Fruit fly (Drosophila melanogaster): ENCODE data around the gene MED7.

The MED7 gene

dm6 chr3R:10760966-10761855, at the start of gene MED7, which contains the start of gene Cap-H2 (continued):
- TF ChIP-seq CG6854 (GFP tag; optimal IDR thresholded peaks at IDR 0.05) (no peak), Ets21C (GFP tag; optimal IDR thresholded peaks at IDR 0.05) (peak; percentile 70), CG9139 (GFP tag; optimal IDR thresholded peaks at IDR 0.05) (no peak), Hr4 (GFP tag; optimal IDR thresholded peaks at IDR 0.05) (peak; percentile 78), Hr38 (GFP tag; optimal IDR thresholded peaks at IDR 0.05) (no peak), Sox14 (GFP tag; optimal IDR thresholded peaks at IDR 0.05) (peak; percentile 76), CG4318 (GFP tag; optimal IDR thresholded peaks at IDR 0.05) (no peak), Sox102F (GFP tag; optimal IDR thresholded peaks at IDR 0.05) (peak; percentile 66), Blimp-1 (GFP tag; optimal IDR thresholded peaks at IDR 0.05) (no peak), spab (GFP tag; optimal IDR thresholded peaks at IDR 0.05) (no peak)

- TF ChIP-seq CG34406 (GFP tag; optimal IDR thresholded peaks at IDR 0.05): no peak
- TF ChIP-seq vri (GFP tag; optimal IDR thresholded peaks at IDR 0.05): no peak
- TF ChIP-seq fd59A (GFP tag; optimal IDR thresholded peaks at IDR 0.05): no peak
- TF ChIP-seq Eip78C (GFP tag): no peak
- no peak for TF ChIP-seq eg (GFP tag; IDR thresholded peaks at IDR 0.05)
Observed at dm6 chr3R:10803855-10804254, 43.0 kb upstream of the MED7 start, which contains the start of gene CG14692. Gene CG14692 (minus strand): TSS chr3R:10803955.

dm6 chr3R:10792604-10793003, 31.8 kb upstream of the MED7 start, which contains the start of gene CG14687:
Gene CG14687 (plus strand): TSS chr3R:10792904.
- TF ChIP-seq Lpt (GFP tag; optimal IDR thresholded peaks at IDR 0.05) (no peak), ss (GFP tag; optimal IDR thresholded peaks at IDR 0.05) (no peak), CG1621 (tag; optimal IDR thresholded peaks at IDR 0.05) (no peak), CG4318 (GFP tag; optimal IDR thresholded peaks at IDR 0.05) (no peak), OdsH (GFP tag; optimal IDR thresholded peaks at IDR 0.05) (no peak), CG8119 (GFP tag; IDR thresholded peaks at IDR 0.05) (no peak), CG11762 (GFP tag; optimal IDR thresholded peaks at IDR 0.05; ENCODE audit: insufficient read depth) (no peak), esn (GFP tag; optimal IDR thresholded peaks at IDR 0.05) (no peak), CG15336 (GFP tag; IDR thresholded peaks at IDR 0.05) (no peak), CG6276 (GFP tag; optimal IDR thresholded peaks at IDR 0.05) (no peak), CG3919 (GFP tag; optimal IDR thresholded peaks at IDR 0.05) (no peak), dsx (GFP tag; optimal IDR thresholded peaks at IDR 0.05; ENCODE audit: poor library complexity, severe bottlenecking) (no peak), CG31627 (GFP tag; optimal IDR thresholded peaks at IDR 0.05) (no peak), CG9139 (GFP tag; optimal IDR thresholded peaks at IDR 0.05) (no peak), eg (GFP tag; IDR thresholded peaks at IDR 0.05) (no peak)

- TF ChIP-seq esn (GFP tag; optimal IDR thresholded peaks at IDR 0.05): peak; percentile 58
- TF ChIP-seq CG3032 (tag; optimal IDR thresholded peaks at IDR 0.05): peak; percentile 48
- no peak for TF ChIP-seq dsx (GFP tag; optimal IDR thresholded peaks at IDR 0.05; ENCODE audit: poor library complexity, severe bottlenecking)
- TF ChIP-seq Hr39 (GFP tag; optimal IDR thresholded peaks at IDR 0.05): peak; percentile 53
- TF ChIP-seq Hr4 (GFP tag; optimal IDR thresholded peaks at IDR 0.05): peak; percentile 2
- peak; percentile 46 for TF ChIP-seq cyc (GFP tag; optimal IDR thresholded peaks at IDR 0.05)
- peak; percentile 40 for TF ChIP-seq Ets21C (GFP tag; optimal IDR thresholded peaks at IDR 0.05)
- peak; percentile 20 for TF ChIP-seq pdm3 (GFP tag; optimal IDR thresholded peaks at IDR 0.05)
- no peak for TF ChIP-seq Smox (GFP tag; optimal IDR thresholded peaks at IDR 0.05)
- TF ChIP-seq CG31627 (GFP tag; optimal IDR thresholded peaks at IDR 0.05): peak; percentile 60
- TF ChIP-seq Sox14 (GFP tag; optimal IDR thresholded peaks at IDR 0.05): peak; percentile 72
- TF ChIP-seq CG8632 (GFP tag; optimal IDR thresholded peaks at IDR 0.05): peak; percentile 14
- TF ChIP-seq topi (GFP tag; optimal IDR thresholded peaks at IDR 0.05): peak; percentile 49
- peak; percentile 50 for TF ChIP-seq CG10631 (GFP tag; optimal IDR thresholded peaks at IDR 0.05)
- TF ChIP-seq Ets96B (tag; optimal IDR thresholded peaks at IDR 0.05): no peak
- TF ChIP-seq CG16779 (tag; optimal IDR thresholded peaks at IDR 0.05): no peak
- TF ChIP-seq lz (GFP tag; optimal IDR thresholded peaks at IDR 0.05): peak; percentile 53
Observed at dm6 chr3R:10788186-10788585, 27.4 kb upstream of the MED7 start, which contains the start of the genes Art1 and Mcm5. Gene Art1 (minus strand): TSS chr3R:10788226. Gene Mcm5 (plus strand): TSS chr3R:10788524.

Data from whole organism, prepupa.